Fruit fly (Drosophila melanogaster) whole organism, embryonic: ENCODE data around the gene Ldaf1.

ENCODE experiments used
- Abd-B ChIP-seq: fragments of 200-800 bp; sonication (Bioruptor generic); optimal IDR thresholded peaks from 2 replicates; lab custom pipeline; 2018; ENCODE audit warnings: missing biosample characterization, mild to moderate bottlenecking, missing genetic modification characterization, moderate library complexity
- CG10431 ChIP-seq: fragments of 200-800 bp; sonication (Bioruptor generic); optimal IDR thresholded peaks from 3 replicates; lab custom pipeline; 2018; ENCODE audit warnings: missing biosample characterization, mild to moderate bottlenecking, missing genetic modification characterization
- CG11085 ChIP-seq: fragments of 200-800 bp; sonication (Bioruptor generic); IDR thresholded peaks from 2 replicates; pipeline ENCODE4 v1.3.6; 2022; ENCODE audit warnings: missing biosample characterization, missing genetic modification characterization
- CG11247 ChIP-seq: fragments of 200-800 bp; sonication (Bioruptor generic); IDR thresholded peaks from 2 replicates; pipeline ENCODE4 v1.3.6; 2022; ENCODE audit warnings: missing biosample characterization, missing genetic modification characterization
- CG12219 ChIP-seq: fragments of 200-800 bp; sonication (Bioruptor generic); optimal IDR thresholded peaks from 3 replicates; lab custom pipeline; 2018; ENCODE audit warnings: missing biosample characterization, mild to moderate bottlenecking, missing genetic modification characterization
- CG12236 ChIP-seq: fragments of 200-800 bp; sonication (Bioruptor generic); optimal IDR thresholded peaks from 2 replicates; lab custom pipeline; 2016; ENCODE audit warnings: missing biosample characterization, missing genetic modification characterization
- CG13123 ChIP-seq: fragments of 200-800 bp; sonication (Bioruptor generic); optimal IDR thresholded peaks from 2 replicates; lab custom pipeline; 2016; ENCODE audit warnings: missing biosample characterization, missing genetic modification characterization
- CG13624 ChIP-seq: fragments of 200-800 bp; sonication (Bioruptor generic); optimal IDR thresholded peaks from 2 replicates; lab custom pipeline; 2016; ENCODE audit warnings: missing biosample characterization, missing genetic modification characterization
- CG14014 ChIP-seq: fragments of 200-800 bp; sonication (Bioruptor generic); IDR thresholded peaks from 2 replicates; pipeline ENCODE4 v1.3.6; 2022; ENCODE audit warnings: missing biosample characterization, missing genetic modification characterization
- CG17186 ChIP-seq: fragments of 200-800 bp; sonication (Bioruptor generic); optimal IDR thresholded peaks from 3 replicates; lab custom pipeline; 2017; ENCODE audit warnings: missing biosample characterization, missing genetic modification reagents, missing genetic modification characterization
- CG2120 ChIP-seq: fragments of 200-800 bp; sonication (Bioruptor generic); optimal IDR thresholded peaks from 3 replicates; lab custom pipeline; 2016; ENCODE audit warnings: missing biosample characterization, missing genetic modification characterization
- CG3163 ChIP-seq: fragments of 200-800 bp; sonication (Bioruptor generic); optimal IDR thresholded peaks from 3 replicates; lab custom pipeline; 2016; ENCODE audit warnings: missing biosample characterization, missing genetic modification characterization
- CG3407 ChIP-seq: fragments of 200-800 bp; sonication (Bioruptor generic); optimal IDR thresholded peaks from 2 replicates; lab custom pipeline; 2018; ENCODE audit warnings: missing biosample characterization, mild to moderate bottlenecking, missing genetic modification characterization
- CG4854 ChIP-seq: fragments of 200-800 bp; sonication (Bioruptor generic); optimal IDR thresholded peaks from 2 replicates; lab custom pipeline; 2016; ENCODE audit warnings: missing biosample characterization, missing genetic modification characterization, inconsistent platforms
- CG6765 ChIP-seq: fragments of 200-800 bp; sonication (Bioruptor generic); optimal IDR thresholded peaks from 3 replicates; lab custom pipeline; 2017; ENCODE audit warnings: missing biosample characterization, mild to moderate bottlenecking, missing genetic modification characterization
- CG8290 ChIP-seq, 3 experiments: fragments of 200-800 bp; sonication (Bioruptor generic); optimal IDR thresholded peaks; 2 replicates each; lab custom pipeline; 2016 to 2019; ENCODE audit warnings: missing biosample characterization in 3 of 3, missing genetic modification characterization in 3 of 3, mild to moderate bottlenecking in 2 of 3, moderate library complexity in 1 of 3
- CG9215 ChIP-seq: fragments of 200-800 bp; sonication (Bioruptor generic); IDR thresholded peaks from 2 replicates; pipeline ENCODE4 v1.3.6; 2022; ENCODE audit warnings: missing biosample characterization, missing genetic modification characterization
- CG9609 ChIP-seq: fragments of 200-800 bp; sonication (Bioruptor generic); optimal IDR thresholded peaks from 3 replicates; lab custom pipeline; 2016; ENCODE audit warnings: missing biosample characterization, missing genetic modification characterization
- CG9932 ChIP-seq: fragments of 200-800 bp; sonication (Bioruptor generic); IDR thresholded peaks from 2 replicates; pipeline ENCODE4 v1.3.6; 2022; ENCODE audit warnings: missing biosample characterization, missing genetic modification characterization
- Drgx ChIP-seq: fragments of 200-800 bp; sonication (Bioruptor generic); IDR thresholded peaks from 2 replicates; pipeline ENCODE4 v1.3.6; 2022; ENCODE audit warnings: missing biosample characterization, missing genetic modification characterization
- ERR ChIP-seq: fragments of 200-800 bp; sonication (Bioruptor generic); optimal IDR thresholded peaks from 2 replicates; lab custom pipeline; 2016; ENCODE audit warnings: missing biosample characterization, missing genetic modification characterization
- Elba2 ChIP-seq: fragments of 200-800 bp; sonication (Bioruptor generic); optimal IDR thresholded peaks from 3 replicates; lab custom pipeline; 2016; ENCODE audit warnings: missing biosample characterization, missing genetic modification characterization
- Hand ChIP-seq: fragments of 200-800 bp; sonication (Bioruptor generic); optimal IDR thresholded peaks from 2 replicates; lab custom pipeline; 2017; ENCODE audit warnings: mild to moderate bottlenecking, missing biosample characterization, missing genetic modification reagents, missing genetic modification characterization
- Optix ChIP-seq: fragments of 200-800 bp; sonication (Bioruptor generic); IDR thresholded peaks from 3 replicates; pipeline ENCODE4 v1.3.6; 2022; ENCODE audit warnings: missing biosample characterization, missing genetic modification characterization
- Pdp1 ChIP-seq, 2 experiments: fragments of 200-800 bp; sonication (Bioruptor generic); optimal IDR thresholded peaks; 3 replicates each; lab custom pipeline; 2016; ENCODE audit warnings: missing biosample characterization in 2 of 2, missing genetic modification characterization in 2 of 2, mild to moderate bottlenecking in 1 of 2, moderate library complexity in 1 of 2
- Side ChIP-seq: fragments of 200-800 bp; sonication (Bioruptor generic); optimal IDR thresholded peaks from 2 replicates; lab custom pipeline; 2016; ENCODE audit warnings: missing biosample characterization, missing genetic modification characterization
- Sry-β ChIP-seq: fragments of 200-800 bp; sonication (Bioruptor generic); optimal IDR thresholded peaks from 2 replicates; lab custom pipeline; 2018; ENCODE audit warnings: missing biosample characterization, mild to moderate bottlenecking, missing genetic modification characterization, moderate library complexity
- Taf1 ChIP-seq: fragments of 200-800 bp; sonication (Bioruptor generic); IDR thresholded peaks from 2 replicates; pipeline ENCODE4 v1.3.6; 2022; ENCODE audit warnings: missing biosample characterization, missing genetic modification characterization
- Xrp1 ChIP-seq: fragments of 200-800 bp; sonication (Bioruptor generic); IDR thresholded peaks from 2 replicates; pipeline ENCODE4 v1.3.6; 2022; ENCODE audit warnings: missing biosample characterization, missing genetic modification characterization
- bsh ChIP-seq, 2 experiments: fragments of 200-800 bp; sonication (Bioruptor generic); optimal IDR thresholded peaks; 2 replicates each; lab custom pipeline; 2017 to 2018; ENCODE audit warnings: mild to moderate bottlenecking in 2 of 2, missing biosample characterization in 2 of 2, missing genetic modification characterization in 2 of 2, moderate library complexity in 1 of 2
- crol ChIP-seq: fragments of 200-800 bp; sonication (Bioruptor generic); IDR thresholded peaks from 2 replicates; pipeline ENCODE4 v1.3.6; 2022; ENCODE audit warnings: missing biosample characterization, missing genetic modification characterization
- ems ChIP-seq: fragments of 200-800 bp; sonication (Bioruptor generic); optimal IDR thresholded peaks from 3 replicates; lab custom pipeline; 2016; ENCODE audit warnings: missing biosample characterization, missing genetic modification characterization
- esg ChIP-seq: fragments of 200-800 bp; sonication (Bioruptor generic); conservative IDR thresholded peaks from 2 replicates; pipeline ENCODE4 v1.3.6; 2022; ENCODE audit warnings: missing biosample characterization, missing genetic modification characterization
- fd3F ChIP-seq: fragments of 200-800 bp; sonication (Bioruptor generic); optimal IDR thresholded peaks from 2 replicates; lab custom pipeline; 2018; ENCODE audit warnings: missing biosample characterization, mild to moderate bottlenecking, missing genetic modification characterization, moderate library complexity
- fd64A ChIP-seq: fragments of 200-800 bp; sonication (Bioruptor generic); optimal IDR thresholded peaks from 3 replicates; lab custom pipeline; 2018; ENCODE audit warnings: missing biosample characterization, mild to moderate bottlenecking, missing genetic modification characterization
- gem ChIP-seq: fragments of 200-800 bp; sonication (Bioruptor generic); optimal IDR thresholded peaks from 2 replicates; lab custom pipeline; 2019; ENCODE audit warnings: missing biosample characterization, mild to moderate bottlenecking, missing genetic modification characterization, moderate library complexity
- gsb-n ChIP-seq: fragments of 200-800 bp; sonication (Bioruptor generic); optimal IDR thresholded peaks from 3 replicates; lab custom pipeline; 2018; ENCODE audit warnings: missing biosample characterization, mild to moderate bottlenecking, missing genetic modification characterization
- ind ChIP-seq: fragments of 200-800 bp; sonication (Bioruptor generic); optimal IDR thresholded peaks from 3 replicates; lab custom pipeline; 2016; ENCODE audit warnings: missing biosample characterization, missing genetic modification characterization
- ken ChIP-seq: fragments of 200-800 bp; sonication (Bioruptor generic); IDR thresholded peaks from 3 replicates; pipeline ENCODE4 v1.3.6; 2022; ENCODE audit warnings: missing biosample characterization, missing genetic modification characterization
- peb ChIP-seq: fragments of 200-800 bp; sonication (Bioruptor generic); IDR thresholded peaks from 2 replicates; pipeline ENCODE4 v1.3.6; 2022; ENCODE audit warnings: missing biosample characterization, missing genetic modification characterization
- pfk ChIP-seq: fragments of 200-800 bp; sonication (Bioruptor generic); optimal IDR thresholded peaks from 2 replicates; lab custom pipeline; 2018; ENCODE audit warnings: missing biosample characterization, mild to moderate bottlenecking, missing genetic modification characterization, moderate library complexity
- pho ChIP-seq: fragments of 200-800 bp; sonication (Bioruptor generic); optimal IDR thresholded peaks from 2 replicates; lab custom pipeline; 2016; ENCODE audit warnings: missing biosample characterization, missing genetic modification characterization
- pros ChIP-seq: fragments of 200-800 bp; sonication (Bioruptor generic); optimal IDR thresholded peaks from 3 replicates; lab custom pipeline; 2019; ENCODE audit warnings: missing biosample characterization, mild to moderate bottlenecking, missing genetic modification characterization, moderate library complexity
- pzg ChIP-seq: fragments of 200-800 bp; sonication (Bioruptor generic); optimal IDR thresholded peaks from 3 replicates; lab custom pipeline; 2018; ENCODE audit warnings: missing biosample characterization, mild to moderate bottlenecking, missing genetic modification characterization, moderate library complexity
- run ChIP-seq: fragments of 200-800 bp; sonication (Bioruptor generic); optimal IDR thresholded peaks from 3 replicates; lab custom pipeline; 2018; ENCODE audit warnings: missing biosample characterization, mild to moderate bottlenecking, missing genetic modification characterization
- sens ChIP-seq: fragments of 200-800 bp; sonication (Bioruptor generic); peaks from one replicate; lab custom pipeline; 2016; ENCODE audit warnings: missing biosample characterization, missing genetic modification characterization
- sisA ChIP-seq: fragments of 200-800 bp; sonication (Bioruptor generic); IDR thresholded peaks from 2 replicates; pipeline ENCODE4 v1.3.6; 2022; ENCODE audit warnings: missing biosample characterization, missing genetic modification characterization

The Ldaf1 gene

DNA sequence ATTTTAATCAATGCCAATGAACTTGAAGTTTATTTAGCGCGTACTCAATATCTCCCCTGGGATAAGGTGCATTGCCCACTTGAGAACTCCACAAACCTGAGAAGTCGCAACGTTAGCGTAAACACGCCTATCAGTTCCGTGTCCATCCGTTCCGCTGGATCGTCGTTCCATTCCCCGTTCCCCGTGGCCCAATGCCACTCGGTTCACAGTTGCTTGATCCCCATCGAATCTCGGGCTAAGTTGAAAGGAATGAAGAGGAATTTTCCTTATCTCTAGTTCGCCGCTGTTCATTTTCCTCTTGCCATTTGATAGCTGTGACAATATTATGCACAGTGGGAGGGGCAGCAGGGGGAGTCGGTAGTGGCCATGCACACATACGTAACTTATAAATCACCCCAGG is 43.5 kb upstream of the Ldaf1 start:
- TF ChIP-seq Elba2 (no peak), crol (GFP tag; lab: Robert Waterston, UW) (peak; percentile 41; the same call in 1 of the 2 replicates), CG8290 (GFP tag; optimal IDR thresholded peaks at IDR 0.05; lab: Kevin White, UChicago) (peak; percentile 74), CG8290 (tag; optimal IDR thresholded peaks at IDR 0.05; lab: Kevin White, UChicago) (peak in 1 of 2 experiments; percentile 49), sens (peak; percentile 26), CG11247 (GFP tag; lab: Robert Waterston, UW) (no peak), Sry-β (no peak), pfk (GFP tag; lab: Kevin White, UChicago) (peak; percentile 89), pros (GFP tag; lab: Kevin White, UChicago) (no peak)

DNA sequence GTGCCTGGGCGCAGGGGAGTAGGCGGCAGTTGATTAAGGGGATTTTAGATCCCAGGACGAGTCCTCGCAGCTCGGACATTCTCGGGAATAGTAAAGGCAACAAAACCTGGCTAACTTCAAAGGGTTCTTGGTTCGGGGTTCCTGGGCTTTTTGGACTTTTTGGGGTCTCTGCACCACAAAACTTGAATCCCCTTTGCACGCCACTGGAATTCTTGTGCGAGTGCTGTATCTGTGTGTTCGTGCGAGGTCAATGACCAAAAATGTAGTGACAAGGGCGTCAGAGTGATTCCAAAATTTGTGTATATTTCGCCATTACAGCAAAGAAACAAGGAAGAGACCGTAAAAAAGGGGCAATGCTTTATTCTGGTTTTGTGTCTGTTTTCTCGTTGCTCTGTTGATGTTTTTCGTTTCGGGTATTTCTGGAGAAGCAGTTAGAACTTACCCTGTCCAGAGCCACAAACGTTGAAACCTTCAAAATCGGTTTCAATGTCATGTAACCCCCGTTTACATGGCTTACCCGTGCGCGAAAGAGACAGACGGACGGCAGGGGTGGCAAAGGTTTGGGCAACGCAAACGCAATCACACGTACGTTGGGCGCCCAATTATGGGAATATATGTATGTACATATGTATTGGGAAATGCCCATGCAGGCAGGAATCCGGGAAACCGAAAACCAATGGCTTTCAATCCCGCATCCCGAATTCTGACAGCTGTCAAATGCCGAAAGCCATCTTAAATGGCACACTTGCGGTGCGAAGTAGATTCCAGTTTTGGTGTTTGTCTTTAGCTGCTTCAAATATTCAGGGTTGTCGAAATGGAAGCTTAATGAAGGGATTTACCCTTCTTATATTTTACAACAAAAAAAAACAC is 42.8 kb upstream of the Ldaf1 start:
- TF ChIP-seq gsb-n (tag; lab: Kevin White, UChicago) (peak; percentile 27), CG13123 (GFP tag; lab: Kevin White, UChicago) (peak; percentile 11), pzg (GFP tag; lab: Kevin White, UChicago) (no peak), CG3407 (peak; percentile 18), CG2120 (GFP tag; lab: Kevin White, UChicago) (peak; percentile 41), CG9215 (GFP tag; lab: Robert Waterston, UW) (peak; percentile 23; the same call in 1 of the 2 replicates), fd64A (GFP tag; lab: Kevin White, UChicago) (no peak), run (no peak), CG4854 (no peak), CG10431 (peak; percentile 93), Taf1 (0 out of 2 replicates have a peak, but pooled peaks have one; percentile 21), ken (GFP tag; lab: Robert Waterston, UW) (peak; percentile 74), Abd-B (peak; percentile 24), CG6765 (GFP tag; lab: Kevin White, UChicago) (no peak), ems (GFP tag; lab: Kevin White, UChicago) (peak; percentile 30), fd3F (GFP tag; lab: Kevin White, UChicago) (no peak), Optix (GFP tag; lab: Robert Waterston, UW) (peak; percentile 52; the same call in 2 of the 3 replicates), CG3163 (GFP tag; lab: Kevin White, UChicago) (no peak), Xrp1 (GFP tag; lab: Robert Waterston, UW) (peak; percentile 75), CG13624 (GFP tag; lab: Kevin White, UChicago) (no peak), CG17186 (GFP tag; lab: Kevin White, UChicago) (no peak), gem (peak; percentile 72), CG9932 (peak; percentile 47), ERR (GFP tag; lab: Kevin White, UChicago) (peak; percentile 10), CG11085 (GFP tag; lab: Robert Waterston, UW) (peak; percentile 35; the same call in 1 of the 2 replicates), sisA (GFP tag; lab: Robert Waterston, UW) (peak; percentile 67), ind (GFP tag; lab: Kevin White, UChicago) (peak; percentile 66), CG12236 (no peak), pho (peak; percentile 14), Drgx (GFP tag; lab: Robert Waterston, UW) (peak; percentile 24; the same call in 1 of the 2 replicates), CG9609 (peak; percentile 55), Side (GFP tag; lab: Kevin White, UChicago) (peak; percentile 32), esg (peak; percentile 57; the same call in 1 of the 2 replicates), peb (GFP tag; lab: Robert Waterston, UW) (0 out of 2 replicates have a peak, but pooled peaks have one; percentile 10), Hand (GFP tag; lab: Kevin White, UChicago) (no peak), Pdp1 (GFP tag; optimal IDR thresholded peaks at IDR 0.05; lab: Kevin White, UChicago) (peak; percentile 23 to 38), CG14014 (GFP tag; lab: Robert Waterston, UW) (peak; percentile 51; the same call in 1 of the 2 replicates), pros (GFP tag; lab: Kevin White, UChicago) (peak; percentile 86), bsh (GFP tag; optimal IDR thresholded peaks at IDR 0.05; lab: Kevin White, UChicago) (peak in 1 of 2 experiments; percentile 87), CG12219 (GFP tag; lab: Kevin White, UChicago) (peak; percentile 30)
